Fruit fly (Drosophila melanogaster) Kc167 (cell line): ENCODE measurements around the gene Nepl9.

Source experiments
- Myc ChIP-seq: fragments of >200 bp; optimal IDR thresholded peaks from 2 replicates; lab custom pipeline; 2017; ENCODE audit warnings: missing external identifiers
- Sin3A ChIP-seq: fragments of >200 bp; optimal IDR thresholded peaks from 2 replicates; lab custom pipeline; 2018; ENCODE audit warnings: missing external identifiers
- h ChIP-seq: fragments of >200 bp; optimal IDR thresholded peaks from 3 replicates; lab custom pipeline; 2018; ENCODE audit warnings: missing external identifiers
- ttk ChIP-seq: sonication (Bioruptor generic); optimal IDR thresholded peaks from 2 replicates; lab custom pipeline; 2017; ENCODE audit warnings: missing external identifiers

dm6 chr2L:16808752-16809151 is 28.3 kb downstream of the Nepl9 start:
- TF ChIP-seq Myc (lab: Kevin White, UChicago) = no peak
- TF ChIP-seq h (lab: Kevin White, UChicago) = no peak
- no peak for TF ChIP-seq Sin3A (lab: Kevin White, UChicago)
- no peak for TF ChIP-seq ttk (lab: Kevin White, UChicago)
